Fruit fly (Drosophila melanogaster): ENCODE measurements around the gene Hibch.

Gene Hibch

DNA sequence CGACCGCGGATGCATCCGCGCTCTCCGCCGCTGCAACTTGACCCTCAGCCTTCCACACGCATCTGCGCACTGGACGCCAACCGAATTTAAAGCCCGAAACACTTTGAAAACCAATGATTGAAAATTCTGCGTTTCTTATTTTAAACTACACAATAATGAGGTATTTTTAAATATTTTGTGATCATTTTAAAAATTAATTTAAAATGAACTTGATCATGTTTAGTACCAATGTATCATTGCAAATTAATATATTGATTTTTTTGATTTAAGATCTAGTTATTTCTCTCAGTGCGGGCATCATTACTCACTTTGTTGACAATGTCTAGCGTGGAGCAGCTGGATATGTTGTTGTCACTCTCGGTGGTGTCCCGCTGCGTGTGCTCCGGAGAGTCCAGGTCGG lies 9.8 kb downstream of the Hibch start (continued):
- TF ChIP-seq Dip3 (GFP tag; optimal IDR thresholded peaks at IDR 0.05) (no peak), CG1603 (tag; optimal IDR thresholded peaks at IDR 0.05) (peak; percentile 17), zf30C (GFP tag; optimal IDR thresholded peaks at IDR 0.05) (peak; percentile 56), CG31224 (GFP tag; IDR thresholded peaks at IDR 0.05) (no peak), nmo (GFP tag; optimal IDR thresholded peaks at IDR 0.05) (peak; percentile 31), CG15011 (GFP tag; optimal IDR thresholded peaks at IDR 0.05) (no peak), ap (GFP tag; IDR thresholded peaks at IDR 0.05) (no peak), so (GFP tag; IDR thresholded peaks at IDR 0.05) (0 out of 3 replicates have a peak, but pooled peaks have one; percentile 51), wdn (GFP tag; IDR thresholded peaks at IDR 0.05) (no peak), sob (GFP tag; IDR thresholded peaks at IDR 0.05) (no peak), HHEX (GFP tag; optimal IDR thresholded peaks at IDR 0.05) (no peak), zen2 (GFP tag; IDR thresholded peaks at IDR 0.05; ENCODE audit: partially characterized antibody) (no peak), CG11085 (GFP tag; IDR thresholded peaks at IDR 0.05) (no peak), CG8281 (tag; optimal IDR thresholded peaks at IDR 0.05) (no peak), CG3065 (GFP tag; optimal IDR thresholded peaks at IDR 0.05) (no peak), CG10366 (GFP tag; IDR thresholded peaks at IDR 0.05) (peak; percentile 62), Atf6 (GFP tag; IDR thresholded peaks at IDR 0.05) (0 out of 2 replicates have a peak, but pooled peaks have one; percentile 10), fd96Cb (tag; optimal IDR thresholded peaks at IDR 0.05) (peak; percentile 29), CG4854 (GFP tag; optimal IDR thresholded peaks at IDR 0.05) (no peak), CG7786 (GFP tag; optimal IDR thresholded peaks at IDR 0.05) (no peak), Elba2 (GFP tag; optimal IDR thresholded peaks at IDR 0.05) (no peak), Ets97D (GFP tag; optimal IDR thresholded peaks at IDR 0.05) (no peak), CG13296 (GFP tag; optimal IDR thresholded peaks at IDR 0.05) (peak; percentile 20), Nf-YA (GFP tag; IDR thresholded peaks at IDR 0.05) (no peak), CG17612 (GFP tag; IDR thresholded peaks at IDR 0.05) (no peak), sc (optimal IDR thresholded peaks at IDR 0.05) (no peak), sc (GFP tag; optimal IDR thresholded peaks at IDR 0.05) (no peak), tap (tag; optimal IDR thresholded peaks at IDR 0.05) (no peak), slbo (GFP tag; IDR thresholded peaks at IDR 0.05) (peak; percentile 66), CG17186 (GFP tag; optimal IDR thresholded peaks at IDR 0.05) (no peak), sqz (GFP tag; optimal IDR thresholded peaks at IDR 0.05) (no peak), CG9727 (GFP tag; optimal IDR thresholded peaks at IDR 0.05) (peak; percentile 37), CG33213 (GFP tag; optimal IDR thresholded peaks at IDR 0.05) (no peak), cas (GFP tag; IDR thresholded peaks at IDR 0.05) (no peak), CG11723 (GFP tag; optimal IDR thresholded peaks at IDR 0.05) (no peak), repo (GFP tag; optimal IDR thresholded peaks at IDR 0.05) (no peak), psq (GFP tag; optimal IDR thresholded peaks at IDR 0.05) (no peak), Mad (GFP tag; optimal IDR thresholded peaks at IDR 0.05) (no peak), Lim3 (GFP tag; IDR thresholded peaks at IDR 0.05) (no peak), CG9437 (GFP tag; optimal IDR thresholded peaks at IDR 0.05) (no peak), Pdp1 (GFP tag; optimal IDR thresholded peaks at IDR 0.05) (no peak), Sry-δ (GFP tag; optimal IDR thresholded peaks at IDR 0.05) (no peak), CkIIα-i1 (GFP tag; IDR thresholded peaks at IDR 0.05) (no peak), ken (GFP tag; IDR thresholded peaks at IDR 0.05) (no peak; the same call in 2 of the 3 replicates), Bgb (GFP tag; IDR thresholded peaks at IDR 0.05; ENCODE audit: partially characterized antibody) (no peak), C15 (GFP tag; IDR thresholded peaks at IDR 0.05) (no peak), schlank (tag; optimal IDR thresholded peaks at IDR 0.05) (no peak), CG4617 (GFP tag; optimal IDR thresholded peaks at IDR 0.05; ENCODE audit: borderline replicate concordance) (no peak), Med (GFP tag) (peak; percentile 29), CG13123 (GFP tag; optimal IDR thresholded peaks at IDR 0.05) (no peak), CG13624 (GFP tag; optimal IDR thresholded peaks at IDR 0.05) (no peak), CG17802 (tag; optimal IDR thresholded peaks at IDR 0.05) (no peak), CG16863 (GFP tag; optimal IDR thresholded peaks at IDR 0.05) (no peak)
